Fruit fly (Drosophila melanogaster) whole organism, embryonic: Measurements from ENCODE around the gene trbd.

Experiments
- CG3407 ChIP-seq: fragments of 200-800 bp; sonication (Bioruptor generic); optimal IDR thresholded peaks from 2 replicates; lab custom pipeline; 2018; ENCODE audit warnings: missing biosample characterization, mild to moderate bottlenecking, missing genetic modification characterization
- Dll ChIP-seq: fragments of 200-800 bp; sonication (Bioruptor generic); IDR thresholded peaks from 4 replicates; pipeline ENCODE4 v1.3.6; 2022; ENCODE audit warnings: missing biosample characterization, missing genetic modification characterization; ENCODE audit not compliant: partially characterized antibody
- Elba2 ChIP-seq: fragments of 200-800 bp; sonication (Bioruptor generic); optimal IDR thresholded peaks from 3 replicates; lab custom pipeline; 2016; ENCODE audit warnings: missing biosample characterization, missing genetic modification characterization
- Pdp1 ChIP-seq, 2 experiments: fragments of 200-800 bp; sonication (Bioruptor generic); optimal IDR thresholded peaks; 3 replicates each; lab custom pipeline; 2016; ENCODE audit warnings: missing biosample characterization in 2 of 2, missing genetic modification characterization in 2 of 2, mild to moderate bottlenecking in 1 of 2, moderate library complexity in 1 of 2
- ftz-f1 ChIP-seq: fragments of 200-800 bp; sonication (Bioruptor generic); optimal IDR thresholded peaks from 2 replicates; lab custom pipeline; 2016; ENCODE audit warnings: missing biosample characterization, missing genetic modification characterization
- sug ChIP-seq: fragments of 200-800 bp; optimal IDR thresholded peaks from 2 replicates; lab custom pipeline; 2019; ENCODE audit warnings: missing biosample characterization, mild to moderate bottlenecking, missing genetic modification characterization, moderate library complexity

DNA sequence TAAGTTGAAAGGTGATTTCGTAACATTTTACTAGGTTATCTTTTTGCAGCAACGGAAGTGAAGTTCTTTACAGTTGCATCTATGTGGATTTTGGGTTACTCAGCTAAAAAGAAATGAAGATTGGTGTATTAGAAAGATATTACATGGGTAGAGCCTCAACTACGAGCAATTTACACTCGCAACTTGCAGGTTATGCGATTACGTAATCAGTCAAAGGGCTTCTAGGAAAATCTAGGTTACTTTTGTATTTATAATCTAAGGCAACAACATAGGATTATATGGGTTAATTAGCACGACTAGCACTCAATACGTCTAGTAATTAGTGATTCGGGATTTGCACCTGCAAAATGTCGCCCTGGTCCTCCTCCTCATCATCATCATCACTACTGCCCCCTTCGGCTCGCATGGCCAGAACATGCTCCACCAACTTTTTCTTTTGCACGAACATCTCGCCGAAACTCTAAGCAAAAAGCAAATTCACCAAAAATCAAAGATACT, 36.6 kb downstream of the trbd start, which contains the start of gene Dhc1:
- TF ChIP-seq Pdp1 (GFP tag; optimal IDR thresholded peaks at IDR 0.05; lab: Kevin White, UChicago) (peak in 1 of 2 experiments; percentile 94), Dll (GFP tag; lab: Robert Waterston, UW) (no peak), Elba2 (GFP tag; lab: Kevin White, UChicago) (no peak), sug (tag; lab: Kevin White, UChicago) (no peak), CG3407 (GFP tag; lab: Kevin White, UChicago) (no peak), ftz-f1 (no peak)
